Fruit fly (Drosophila melanogaster) whole organism, embryonic: ENCODE data around the gene trr.
A peak's percentile ranks its signal among the peaks of the same experiment; 100 is the strongest.

Experiments
- Atf6 ChIP-seq: fragments of 200-800 bp; sonication (Bioruptor generic); IDR thresholded peaks from 2 replicates; pipeline ENCODE4 v1.3.6; 2022; ENCODE audit warnings: missing biosample characterization, missing genetic modification characterization
- Awh ChIP-seq: fragments of 200-800 bp; sonication (Bioruptor generic); IDR thresholded peaks from 2 replicates; pipeline ENCODE4, ENCODE4 v1.3.6; 2022; ENCODE audit warnings: missing biosample characterization, missing genetic modification characterization
- B-H1 ChIP-seq: fragments of 200-800 bp; sonication (Bioruptor generic); IDR thresholded peaks from 3 replicates; pipeline ENCODE4 v1.3.6; 2022; ENCODE audit warnings: missing biosample characterization, missing genetic modification characterization
- CG10209 ChIP-seq: fragments of 200-800 bp; sonication (Bioruptor generic); optimal IDR thresholded peaks from 3 replicates; lab custom pipeline; 2017; ENCODE audit warnings: missing biosample characterization, mild to moderate bottlenecking, missing genetic modification characterization, missing genetic modification reagents
- CG1233 ChIP-seq: fragments of 200-800 bp; sonication (Bioruptor generic); optimal IDR thresholded peaks from 4 replicates; lab custom pipeline; 2018; ENCODE audit warnings: missing biosample characterization, mild to moderate bottlenecking, missing genetic modification characterization
- CG13287 ChIP-seq: fragments of 200-800 bp; sonication (Bioruptor generic); IDR thresholded peaks from 2 replicates; pipeline ENCODE4 v1.3.6; 2022; ENCODE audit warnings: missing biosample characterization, missing genetic modification characterization; ENCODE audit not compliant: partially characterized antibody
- CG14965 ChIP-seq: fragments of 200-800 bp; sonication (Bioruptor generic); optimal IDR thresholded peaks from 2 replicates; lab custom pipeline; 2016; ENCODE audit warnings: missing biosample characterization, missing genetic modification characterization, borderline replicate concordance
- CG15011 ChIP-seq: fragments of 200-800 bp; sonication (Bioruptor generic); optimal IDR thresholded peaks from 3 replicates; lab custom pipeline; 2018; ENCODE audit warnings: missing biosample characterization, mild to moderate bottlenecking, missing genetic modification characterization
- CG15514 ChIP-seq: fragments of 200-800 bp; sonication (Bioruptor generic); optimal IDR thresholded peaks from 3 replicates; lab custom pipeline; 2017; ENCODE audit warnings: missing biosample characterization, missing genetic modification characterization, mild to moderate bottlenecking, moderate library complexity, missing genetic modification reagents
- CG17328 ChIP-seq: fragments of 200-800 bp; sonication (Bioruptor generic); IDR thresholded peaks from 2 replicates; pipeline ENCODE4 v1.3.6; 2022; ENCODE audit warnings: missing biosample characterization, missing genetic modification characterization
- CG17612 ChIP-seq: fragments of 200-800 bp; sonication (Bioruptor generic); IDR thresholded peaks from 2 replicates; pipeline ENCODE4 v1.3.6; 2022; ENCODE audit warnings: missing biosample characterization, missing genetic modification characterization
- CG1792 ChIP-seq: fragments of 200-800 bp; sonication (Bioruptor generic); optimal IDR thresholded peaks from 2 replicates; lab custom pipeline; 2016; ENCODE audit warnings: missing biosample characterization, missing genetic modification characterization
- CG31441 ChIP-seq: fragments of 200-800 bp; sonication (Bioruptor generic); IDR thresholded peaks from 2 replicates; pipeline ENCODE4 v1.3.6; 2022; ENCODE audit warnings: missing biosample characterization, missing genetic modification characterization
- CG34224 ChIP-seq: fragments of 200-800 bp; sonication (Bioruptor generic); IDR thresholded peaks from 3 replicates; pipeline ENCODE4 v1.3.6; 2022; ENCODE audit warnings: missing biosample characterization, missing genetic modification characterization; ENCODE audit not compliant: partially characterized antibody
- CG3995 ChIP-seq: fragments of 200-800 bp; sonication (Bioruptor generic); optimal IDR thresholded peaks from 3 replicates; lab custom pipeline; 2016; ENCODE audit warnings: missing biosample characterization, missing genetic modification characterization
- CG4617 ChIP-seq: fragments of 200-800 bp; sonication (Bioruptor generic); optimal IDR thresholded peaks from 3 replicates; lab custom pipeline; 2016; ENCODE audit warnings: missing biosample characterization, missing genetic modification characterization, borderline replicate concordance
- CG5180 ChIP-seq: fragments of 200-800 bp; sonication (Bioruptor generic); optimal IDR thresholded peaks from 3 replicates; lab custom pipeline; 2017; ENCODE audit warnings: missing biosample characterization, missing genetic modification characterization, mild to moderate bottlenecking, moderate library complexity, missing genetic modification reagents
- CG6689 ChIP-seq: fragments of 200-800 bp; sonication (Bioruptor generic); IDR thresholded peaks from 2 replicates; pipeline ENCODE4 v1.3.6; 2022; ENCODE audit warnings: missing biosample characterization, missing genetic modification characterization
- CG6791 ChIP-seq: fragments of 200-800 bp; sonication (Bioruptor generic); IDR thresholded peaks from 3 replicates; pipeline ENCODE4 v1.3.6; 2022; ENCODE audit warnings: missing biosample characterization, missing genetic modification characterization; ENCODE audit not compliant: partially characterized antibody
- CG8281 ChIP-seq: fragments of 200-800 bp; sonication (Bioruptor generic); optimal IDR thresholded peaks from 2 replicates; lab custom pipeline; 2018; ENCODE audit warnings: missing biosample characterization, mild to moderate bottlenecking, missing genetic modification characterization, moderate library complexity
- CG8478 ChIP-seq: fragments of >200 bp; optimal IDR thresholded peaks from 2 replicates; lab custom pipeline; 2018
- CHES-1-like ChIP-seq: fragments of 200-800 bp; sonication (Bioruptor generic); optimal IDR thresholded peaks from 2 replicates; lab custom pipeline; 2016; ENCODE audit warnings: missing biosample characterization, missing genetic modification characterization
- CkIIα-i1 ChIP-seq: fragments of 200-800 bp; sonication (Bioruptor generic); IDR thresholded peaks from 2 replicates; pipeline ENCODE4 v1.3.6; 2022; ENCODE audit warnings: missing biosample characterization, missing genetic modification characterization
- Doc2 ChIP-seq: fragments of 200-800 bp; sonication (Bioruptor generic); IDR thresholded peaks from 2 replicates; pipeline ENCODE4 v1.3.6; 2022; ENCODE audit warnings: missing biosample characterization, missing genetic modification characterization
- Dref ChIP-seq: fragments of 200-800 bp; sonication (Bioruptor generic); IDR thresholded peaks from 2 replicates; pipeline ENCODE4 v1.3.6; 2022; ENCODE audit warnings: missing biosample characterization, missing genetic modification characterization
- E2f2 ChIP-seq: fragments of 200-800 bp; sonication (Bioruptor generic); IDR thresholded peaks from 2 replicates; pipeline ENCODE4 v1.3.6; 2022; ENCODE audit warnings: missing biosample characterization, missing genetic modification characterization
- ERR ChIP-seq: fragments of 200-800 bp; sonication (Bioruptor generic); optimal IDR thresholded peaks from 2 replicates; lab custom pipeline; 2016; ENCODE audit warnings: missing biosample characterization, missing genetic modification characterization
- Fer3 ChIP-seq: fragments of 200-800 bp; sonication (Bioruptor generic); optimal IDR thresholded peaks from 2 replicates; lab custom pipeline; 2018; ENCODE audit warnings: missing biosample characterization, mild to moderate bottlenecking, missing genetic modification characterization, moderate library complexity
- Gug ChIP-seq: fragments of 200-800 bp; sonication (Bioruptor generic); IDR thresholded peaks from 4 replicates; pipeline ENCODE4 v1.3.6; 2022; ENCODE audit warnings: missing biosample characterization, missing genetic modification characterization
- Hand ChIP-seq: fragments of 200-800 bp; sonication (Bioruptor generic); optimal IDR thresholded peaks from 2 replicates; lab custom pipeline; 2017; ENCODE audit warnings: mild to moderate bottlenecking, missing biosample characterization, missing genetic modification reagents, missing genetic modification characterization
- Hey ChIP-seq: fragments of 200-800 bp; sonication (Bioruptor generic); optimal IDR thresholded peaks from 3 replicates; lab custom pipeline; 2018; ENCODE audit warnings: missing biosample characterization, mild to moderate bottlenecking, missing genetic modification characterization
- Hr51 ChIP-seq, 2 experiments: fragments of 200-800 bp; sonication (Bioruptor generic); optimal IDR thresholded peaks; 2 replicates in 1 of 2; 3 replicates in 1 of 2; lab custom pipeline; 2016 to 2018; ENCODE audit warnings: missing biosample characterization in 2 of 2, missing genetic modification characterization in 2 of 2, mild to moderate bottlenecking in 1 of 2, moderate library complexity in 1 of 2
- Lim3 ChIP-seq: fragments of 200-800 bp; sonication (Bioruptor generic); IDR thresholded peaks from 2 replicates; pipeline ENCODE4 v1.3.6; 2022; ENCODE audit warnings: missing biosample characterization, missing genetic modification characterization
- Pdp1 ChIP-seq, 2 experiments: fragments of 200-800 bp; sonication (Bioruptor generic); optimal IDR thresholded peaks; 3 replicates each; lab custom pipeline; 2016; ENCODE audit warnings: missing biosample characterization in 2 of 2, missing genetic modification characterization in 2 of 2, mild to moderate bottlenecking in 1 of 2, moderate library complexity in 1 of 2
- Xrp1 ChIP-seq: fragments of 200-800 bp; sonication (Bioruptor generic); IDR thresholded peaks from 2 replicates; pipeline ENCODE4 v1.3.6; 2022; ENCODE audit warnings: missing biosample characterization, missing genetic modification characterization
- chn ChIP-seq: fragments of 200-800 bp; sonication (Bioruptor generic); optimal IDR thresholded peaks from 2 replicates; lab custom pipeline; 2016; ENCODE audit warnings: missing biosample characterization, missing genetic modification characterization
- ci ChIP-seq: fragments of 200-800 bp; sonication (Bioruptor generic); IDR thresholded peaks from 3 replicates; pipeline ENCODE4 v1.3.6; 2022; ENCODE audit warnings: missing biosample characterization, missing genetic modification characterization
- crp ChIP-seq, 2 experiments: fragments of 200-800 bp; sonication (Bioruptor generic); optimal IDR thresholded peaks; 2 replicates in 1 of 2; 3 replicates in 1 of 2; lab custom pipeline; 2017; ENCODE audit warnings: missing biosample characterization in 2 of 2, missing genetic modification characterization in 2 of 2, mild to moderate bottlenecking in 1 of 2, moderate library complexity in 1 of 2
- dmrt99B ChIP-seq: fragments of 200-800 bp; sonication (Bioruptor generic); optimal IDR thresholded peaks from 2 replicates; lab custom pipeline; 2018; ENCODE audit warnings: missing biosample characterization, mild to moderate bottlenecking, missing genetic modification characterization, moderate library complexity
- fd102C ChIP-seq: fragments of 200-800 bp; sonication (Bioruptor generic); optimal IDR thresholded peaks from 2 replicates; lab custom pipeline; 2018; ENCODE audit warnings: missing biosample characterization, mild to moderate bottlenecking, missing genetic modification characterization, moderate library complexity
- gce ChIP-seq: fragments of 200-800 bp; sonication (Bioruptor generic); IDR thresholded peaks from 3 replicates; pipeline ENCODE4 v1.3.6; 2022; ENCODE audit warnings: missing biosample characterization, missing genetic modification characterization
- gro ChIP-seq: fragments of 200-800 bp; sonication (Bioruptor generic); optimal IDR thresholded peaks from 2 replicates; lab custom pipeline; 2016; ENCODE audit warnings: missing biosample characterization, missing genetic modification characterization
- hth ChIP-seq: fragments of >200 bp; optimal IDR thresholded peaks from 2 replicates; lab custom pipeline; 2017; ENCODE audit warnings: inconsistent platforms
- jumu ChIP-seq: fragments of 200-800 bp; sonication (Bioruptor generic); optimal IDR thresholded peaks from 3 replicates; lab custom pipeline; 2016; ENCODE audit warnings: missing biosample characterization, missing genetic modification characterization
- nerfin-1 ChIP-seq: fragments of 200-800 bp; sonication (Bioruptor generic); optimal IDR thresholded peaks from 3 replicates; lab custom pipeline; 2019; ENCODE audit warnings: missing biosample characterization, mild to moderate bottlenecking, missing genetic modification characterization, moderate library complexity
- nom ChIP-seq: fragments of 200-800 bp; sonication (Bioruptor generic); optimal IDR thresholded peaks from 2 replicates; lab custom pipeline; 2017; ENCODE audit warnings: missing biosample characterization, missing genetic modification characterization, mild to moderate bottlenecking, moderate library complexity, missing genetic modification reagents
- onecut ChIP-seq: fragments of 200-800 bp; sonication (Bioruptor generic); IDR thresholded peaks from 2 replicates; pipeline ENCODE4 v1.3.6; 2022; ENCODE audit warnings: missing biosample characterization, missing genetic modification characterization
- org-1 ChIP-seq: fragments of 200-800 bp; sonication (Bioruptor generic); optimal IDR thresholded peaks from 2 replicates; lab custom pipeline; 2017; ENCODE audit warnings: missing biosample characterization, missing genetic modification characterization
- sens ChIP-seq: fragments of 200-800 bp; sonication (Bioruptor generic); peaks from one replicate; lab custom pipeline; 2016; ENCODE audit warnings: missing biosample characterization, missing genetic modification characterization
- sr ChIP-seq: fragments of 200-800 bp; sonication (Bioruptor generic); IDR thresholded peaks from 3 replicates; pipeline ENCODE4 v1.3.6; 2022; ENCODE audit warnings: missing biosample characterization, missing genetic modification characterization
- trh ChIP-seq: fragments of 200-800 bp; sonication (Bioruptor generic); optimal IDR thresholded peaks from 2 replicates; lab custom pipeline; 2016; ENCODE audit warnings: missing biosample characterization, missing genetic modification characterization
- zfh1 ChIP-seq: fragments of 200-800 bp; sonication (Bioruptor generic); IDR thresholded peaks from 3 replicates; pipeline ENCODE4 v1.3.6; 2022; ENCODE audit warnings: missing biosample characterization, missing genetic modification characterization

trr gene

DNA sequence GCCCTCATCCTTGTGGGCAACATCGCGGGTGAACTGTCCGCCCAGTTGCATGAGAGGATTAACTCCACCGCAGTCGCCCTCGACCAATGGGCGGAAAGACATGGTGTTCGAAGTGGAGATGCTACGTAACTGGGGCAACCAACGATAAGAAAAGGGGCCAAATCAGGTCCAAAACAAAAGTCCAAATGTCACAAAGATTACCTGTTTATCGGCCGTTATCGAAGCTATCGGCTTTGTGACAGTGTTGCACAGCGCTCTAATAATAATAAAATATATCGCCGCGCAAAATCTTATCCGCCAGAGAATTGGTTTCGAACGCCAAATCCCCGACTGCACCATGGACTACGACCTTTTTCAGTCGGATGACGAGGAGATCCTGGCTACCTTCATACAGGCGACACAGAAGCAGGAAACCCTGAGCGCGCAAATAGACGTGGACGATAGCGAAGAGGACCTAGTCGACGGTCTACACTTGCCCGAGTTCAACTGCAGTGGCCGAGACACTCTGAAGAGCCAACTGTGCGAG lies 21.1 kb downstream of the trr start, which contains the start of the genes CG14803 and Pex5:
Gene CG14803 (plus strand): TSS at position 285 of the 526 bp plus-strand sequence.
Gene Pex5 (minus strand): TSS at position 476 of the 526 bp plus-strand sequence.
- no peak for TF ChIP-seq Hr51 (GFP tag; optimal IDR thresholded peaks at IDR 0.05; lab: Kevin White, UChicago)
- peak; percentile 73 for TF ChIP-seq CG13287 (GFP tag; lab: Robert Waterston, UW)
- TF ChIP-seq CG34224 (GFP tag; lab: Robert Waterston, UW): peak; percentile 66; the same call in 2 of the 3 replicates
- no peak for TF ChIP-seq Doc2 (GFP tag; lab: Robert Waterston, UW)
- no peak for TF ChIP-seq ci (GFP tag; lab: Robert Waterston, UW)
- peak; percentile 75 for TF ChIP-seq sens (GFP tag; lab: Kevin White, UChicago)
- TF ChIP-seq CG4617: peak; percentile 41
- no peak for TF ChIP-seq onecut
- no peak for TF ChIP-seq CG3995
- TF ChIP-seq CG5180: no peak
- no peak for TF ChIP-seq hth
- peak in 1 of 2 experiments; percentile 63 for TF ChIP-seq Pdp1 (GFP tag; optimal IDR thresholded peaks at IDR 0.05; lab: Kevin White, UChicago)
- no peak for TF ChIP-seq crp (GFP tag; optimal IDR thresholded peaks at IDR 0.05; lab: Kevin White, UChicago)
- no peak for TF ChIP-seq CG1233 (GFP tag; lab: Kevin White, UChicago)
- TF ChIP-seq jumu (GFP tag; lab: Kevin White, UChicago): no peak
- no peak for TF ChIP-seq CG31441 (GFP tag; lab: Robert Waterston, UW)
- TF ChIP-seq CG6689 (GFP tag; lab: Robert Waterston, UW): no peak
- no peak for TF ChIP-seq trh
- TF ChIP-seq Awh (GFP tag; lab: Robert Waterston, UW): no peak
- peak; percentile 77 for TF ChIP-seq Dref (GFP tag; lab: Robert Waterston, UW)
- no peak for TF ChIP-seq ERR (GFP tag; lab: Kevin White, UChicago)
- no peak for TF ChIP-seq Lim3 (GFP tag; lab: Robert Waterston, UW)
- no peak for TF ChIP-seq B-H1 (GFP tag; lab: Robert Waterston, UW)
- no peak for TF ChIP-seq CHES-1-like (GFP tag; lab: Kevin White, UChicago)
- TF ChIP-seq CkIIα-i1: no peak
- TF ChIP-seq CG14965 (GFP tag; lab: Kevin White, UChicago): no peak
- TF ChIP-seq Fer3: no peak
- TF ChIP-seq Gug (GFP tag; lab: Robert Waterston, UW): no peak
- TF ChIP-seq CG17328 (GFP tag; lab: Robert Waterston, UW): no peak
- TF ChIP-seq nom: peak; percentile 25
- TF ChIP-seq CG15011 (GFP tag; lab: Kevin White, UChicago): no peak
- TF ChIP-seq CG6791 (GFP tag; lab: Robert Waterston, UW): peak; percentile 63
- TF ChIP-seq sr (GFP tag; lab: Robert Waterston, UW): no peak
- TF ChIP-seq zfh1 (GFP tag; lab: Robert Waterston, UW): no peak
- TF ChIP-seq nerfin-1 (tag; lab: Kevin White, UChicago): no peak
- TF ChIP-seq fd102C (GFP tag; lab: Kevin White, UChicago): no peak
- TF ChIP-seq CG17612 (GFP tag; lab: Robert Waterston, UW): no peak
- TF ChIP-seq CG8281 (tag; lab: Kevin White, UChicago): no peak
- peak; percentile 44 for TF ChIP-seq CG15514 (GFP tag; lab: Kevin White, UChicago)
- no peak for TF ChIP-seq Hand (GFP tag; lab: Kevin White, UChicago)
- no peak for TF ChIP-seq CG10209 (GFP tag; lab: Kevin White, UChicago)
- no peak for TF ChIP-seq Hey (tag; lab: Kevin White, UChicago)
- no peak for TF ChIP-seq CG8478 (lab: Kevin White, UChicago)
- TF ChIP-seq chn (GFP tag; lab: Kevin White, UChicago): no peak
- TF ChIP-seq org-1 (GFP tag; lab: Kevin White, UChicago): no peak
- TF ChIP-seq E2f2 (GFP tag; lab: Robert Waterston, UW): peak; percentile 84
- no peak for TF ChIP-seq gce (GFP tag; lab: Robert Waterston, UW)
- no peak for TF ChIP-seq gro (GFP tag; lab: Kevin White, UChicago)
- no peak for TF ChIP-seq Atf6 (GFP tag; lab: Robert Waterston, UW)
- no peak for TF ChIP-seq Xrp1 (GFP tag; lab: Robert Waterston, UW)
- no peak for TF ChIP-seq dmrt99B (tag; lab: Kevin White, UChicago)
- no peak for TF ChIP-seq CG1792
